Fruit fly (Drosophila melanogaster) whole organism, embryonic: Measurements from ENCODE around the gene ida.

Experiments
- CG11085 ChIP-seq: fragments of 200-800 bp; sonication (Bioruptor generic); IDR thresholded peaks from 2 replicates; pipeline ENCODE4 v1.3.6; 2022; ENCODE audit warnings: missing biosample characterization, missing genetic modification characterization
- CG11723 ChIP-seq: fragments of 200-800 bp; sonication (Bioruptor generic); optimal IDR thresholded peaks from 2 replicates; lab custom pipeline; 2017; ENCODE audit warnings: missing biosample characterization, mild to moderate bottlenecking, missing genetic modification characterization
- CG12104 ChIP-seq: fragments of 200-800 bp; sonication (Bioruptor generic); optimal IDR thresholded peaks from 3 replicates; lab custom pipeline; 2016; ENCODE audit warnings: missing biosample characterization, missing genetic modification characterization
- CG12659 ChIP-seq: fragments of 200-800 bp; sonication (Bioruptor generic); optimal IDR thresholded peaks from 3 replicates; lab custom pipeline; 2017; ENCODE audit warnings: mild to moderate bottlenecking, missing biosample characterization, missing genetic modification reagents, missing genetic modification characterization
- CG12769 ChIP-seq: fragments of 200-800 bp; sonication (Bioruptor generic); optimal IDR thresholded peaks from 2 replicates; lab custom pipeline; 2019; ENCODE audit warnings: missing biosample characterization, mild to moderate bottlenecking, missing genetic modification characterization, moderate library complexity
- CG13775 ChIP-seq: fragments of 200-800 bp; sonication (Bioruptor generic); optimal IDR thresholded peaks from 3 replicates; lab custom pipeline; 2017; ENCODE audit warnings: missing biosample characterization, mild to moderate bottlenecking, missing genetic modification characterization
- CG14860 ChIP-seq: fragments of 200-800 bp; sonication (Bioruptor generic); IDR thresholded peaks from 3 replicates; pipeline ENCODE4 v1.3.6; 2022; ENCODE audit warnings: missing biosample characterization, missing genetic modification characterization; ENCODE audit not compliant: partially characterized antibody
- CG15011 ChIP-seq: fragments of 200-800 bp; sonication (Bioruptor generic); optimal IDR thresholded peaks from 3 replicates; lab custom pipeline; 2018; ENCODE audit warnings: missing biosample characterization, mild to moderate bottlenecking, missing genetic modification characterization
- CG15696 ChIP-seq: fragments of 200-800 bp; sonication (Bioruptor generic); optimal IDR thresholded peaks from 2 replicates; lab custom pipeline; 2019; ENCODE audit warnings: missing biosample characterization, mild to moderate bottlenecking, missing genetic modification characterization, moderate library complexity
- CG31441 ChIP-seq: fragments of 200-800 bp; sonication (Bioruptor generic); IDR thresholded peaks from 2 replicates; pipeline ENCODE4 v1.3.6; 2022; ENCODE audit warnings: missing biosample characterization, missing genetic modification characterization
- CG34224 ChIP-seq: fragments of 200-800 bp; sonication (Bioruptor generic); IDR thresholded peaks from 3 replicates; pipeline ENCODE4 v1.3.6; 2022; ENCODE audit warnings: missing biosample characterization, missing genetic modification characterization; ENCODE audit not compliant: partially characterized antibody
- CG4404 ChIP-seq: fragments of 200-800 bp; sonication (Bioruptor generic); IDR thresholded peaks from 2 replicates; pipeline ENCODE4 v1.3.6; 2022; ENCODE audit warnings: missing biosample characterization, missing genetic modification characterization
- CG5245 ChIP-seq: fragments of 200-800 bp; sonication (Bioruptor generic); optimal IDR thresholded peaks from 3 replicates; lab custom pipeline; 2016; ENCODE audit warnings: missing biosample characterization, missing genetic modification characterization
- CG6272 ChIP-seq: fragments of 200-800 bp; sonication (Bioruptor generic); IDR thresholded peaks from 2 replicates; pipeline ENCODE4 v1.3.6; 2022; ENCODE audit warnings: missing biosample characterization, missing genetic modification characterization
- CG7556 ChIP-seq: fragments of 200-800 bp; sonication (Bioruptor generic); optimal IDR thresholded peaks from 2 replicates; lab custom pipeline; 2017; ENCODE audit warnings: missing biosample characterization, mild to moderate bottlenecking, missing genetic modification characterization
- CG8290 ChIP-seq, 3 experiments: fragments of 200-800 bp; sonication (Bioruptor generic); optimal IDR thresholded peaks; 2 replicates each; lab custom pipeline; 2016 to 2019; ENCODE audit warnings: missing biosample characterization in 3 of 3, missing genetic modification characterization in 3 of 3, mild to moderate bottlenecking in 2 of 3, moderate library complexity in 1 of 3
- CG8359 ChIP-seq: fragments of 200-800 bp; sonication (Bioruptor generic); optimal IDR thresholded peaks from 2 replicates; lab custom pipeline; 2017; ENCODE audit warnings: missing biosample characterization, mild to moderate bottlenecking, missing genetic modification characterization, borderline replicate concordance
- CG8765 ChIP-seq: fragments of 200-800 bp; sonication (Bioruptor generic); IDR thresholded peaks from 2 replicates; pipeline ENCODE4 v1.3.6; 2022; ENCODE audit warnings: missing biosample characterization, missing genetic modification characterization
- CTCF ChIP-seq: fragments of 200-800 bp; sonication (Bioruptor generic); optimal IDR thresholded peaks from 2 replicates; lab custom pipeline; 2017; ENCODE audit warnings: missing biosample characterization, mild to moderate bottlenecking, missing genetic modification characterization, moderate library complexity
- Dll ChIP-seq: fragments of 200-800 bp; sonication (Bioruptor generic); IDR thresholded peaks from 4 replicates; pipeline ENCODE4 v1.3.6; 2022; ENCODE audit warnings: missing biosample characterization, missing genetic modification characterization; ENCODE audit not compliant: partially characterized antibody
- Gug ChIP-seq: fragments of 200-800 bp; sonication (Bioruptor generic); IDR thresholded peaks from 4 replicates; pipeline ENCODE4 v1.3.6; 2022; ENCODE audit warnings: missing biosample characterization, missing genetic modification characterization
- HmgD ChIP-seq: fragments of 200-800 bp; sonication (Bioruptor generic); optimal IDR thresholded peaks from 3 replicates; lab custom pipeline; 2016; ENCODE audit warnings: missing biosample characterization, missing genetic modification characterization
- Hr3 ChIP-seq: fragments of 200-800 bp; sonication (Bioruptor generic); optimal IDR thresholded peaks from 3 replicates; lab custom pipeline; 2016; ENCODE audit warnings: missing biosample characterization, missing genetic modification characterization
- Lhr ChIP-seq: fragments of 200-800 bp; sonication (Bioruptor generic); optimal IDR thresholded peaks from 3 replicates; lab custom pipeline; 2017; ENCODE audit warnings: mild to moderate bottlenecking, missing biosample characterization, missing genetic modification reagents, missing genetic modification characterization
- Max ChIP-seq: fragments of 200-800 bp; sonication (Bioruptor generic); optimal IDR thresholded peaks from 2 replicates; lab custom pipeline; 2016; ENCODE audit warnings: missing biosample characterization, mild to moderate bottlenecking, missing genetic modification characterization
- Myb ChIP-seq: fragments of 200-800 bp; sonication (Bioruptor generic); optimal IDR thresholded peaks from 2 replicates; lab custom pipeline; 2016; ENCODE audit warnings: missing biosample characterization, missing genetic modification characterization
- Neu2 ChIP-seq: fragments of 200-800 bp; sonication (Bioruptor generic); optimal IDR thresholded peaks from 3 replicates; lab custom pipeline; 2016; ENCODE audit warnings: missing biosample characterization, missing genetic modification characterization, borderline replicate concordance
- PHDP ChIP-seq: fragments of 200-800 bp; sonication (Bioruptor generic); optimal IDR thresholded peaks from 3 replicates; lab custom pipeline; 2018; ENCODE audit warnings: missing biosample characterization, mild to moderate bottlenecking, missing genetic modification characterization, moderate library complexity
- Ptx1 ChIP-seq: fragments of 200-800 bp; sonication (Bioruptor generic); IDR thresholded peaks from 2 replicates; pipeline ENCODE4 v1.3.6; 2022; ENCODE audit warnings: missing biosample characterization, missing genetic modification characterization
- Stat92E ChIP-seq, 3 experiments: fragments of >200 bp in 2 of 3; fragments of 200-800 bp in 1 of 3; sonication (Bioruptor generic) in 1 of 3; optimal IDR thresholded peaks; 2 replicates each; lab custom pipeline; 2017 to 2019; ENCODE audit warnings: missing biosample characterization in 3 of 3, missing genetic modification characterization in 3 of 3, mild to moderate bottlenecking in 1 of 3, moderate library complexity in 1 of 3
- Xbp1 ChIP-seq: fragments of 200-800 bp; sonication (Bioruptor generic); optimal IDR thresholded peaks from 3 replicates; lab custom pipeline; 2016; ENCODE audit warnings: missing biosample characterization, mild to moderate bottlenecking, missing genetic modification characterization
- al ChIP-seq: fragments of 200-800 bp; sonication (Bioruptor generic); IDR thresholded peaks from 2 replicates; pipeline ENCODE4 v1.3.6; 2022; ENCODE audit warnings: missing biosample characterization, missing genetic modification characterization
- bowl ChIP-seq: fragments of 200-800 bp; sonication (Bioruptor generic); IDR thresholded peaks from 2 replicates; pipeline ENCODE4 v1.3.6; 2022; ENCODE audit warnings: missing biosample characterization, missing genetic modification characterization
- cato ChIP-seq: fragments of 200-800 bp; sonication (Bioruptor generic); optimal IDR thresholded peaks from 2 replicates; lab custom pipeline; 2016; ENCODE audit warnings: missing biosample characterization, missing genetic modification characterization, borderline replicate concordance
- dati ChIP-seq: fragments of 200-800 bp; sonication (Bioruptor generic); IDR thresholded peaks from 2 replicates; pipeline ENCODE4 v1.3.6; 2022; ENCODE audit warnings: missing biosample characterization, missing genetic modification characterization
- grau ChIP-seq: fragments of 200-800 bp; optimal IDR thresholded peaks from 3 replicates; lab custom pipeline; 2019; ENCODE audit warnings: missing biosample characterization, mild to moderate bottlenecking, missing genetic modification characterization, moderate library complexity
- hb ChIP-seq: fragments of 200-800 bp; sonication (Bioruptor generic); IDR thresholded peaks from 3 replicates; pipeline ENCODE4 v1.3.6; 2022; ENCODE audit warnings: missing biosample characterization, missing genetic modification characterization; ENCODE audit not compliant: partially characterized antibody
- klu ChIP-seq: fragments of 200-800 bp; sonication (Bioruptor generic); IDR thresholded peaks from 2 replicates; pipeline ENCODE4 v1.3.6; 2022; ENCODE audit warnings: missing biosample characterization, missing genetic modification characterization
- knrl ChIP-seq: fragments of 200-800 bp; sonication (Bioruptor generic); IDR thresholded peaks from 3 replicates; pipeline ENCODE4 v1.3.6; 2022; ENCODE audit warnings: missing biosample characterization, missing genetic modification characterization; ENCODE audit not compliant: partially characterized antibody
- mld ChIP-seq: fragments of 200-800 bp; sonication (Bioruptor generic); IDR thresholded peaks from 3 replicates; pipeline ENCODE4 v1.3.6; 2022; ENCODE audit warnings: missing biosample characterization, missing genetic modification characterization; ENCODE audit not compliant: partially characterized antibody
- org-1 ChIP-seq: fragments of 200-800 bp; sonication (Bioruptor generic); optimal IDR thresholded peaks from 2 replicates; lab custom pipeline; 2017; ENCODE audit warnings: missing biosample characterization, missing genetic modification characterization
- peb ChIP-seq: fragments of 200-800 bp; sonication (Bioruptor generic); IDR thresholded peaks from 2 replicates; pipeline ENCODE4 v1.3.6; 2022; ENCODE audit warnings: missing biosample characterization, missing genetic modification characterization
- pfk ChIP-seq: fragments of 200-800 bp; sonication (Bioruptor generic); optimal IDR thresholded peaks from 2 replicates; lab custom pipeline; 2018; ENCODE audit warnings: missing biosample characterization, mild to moderate bottlenecking, missing genetic modification characterization, moderate library complexity
- psq ChIP-seq: fragments of 200-800 bp; sonication (Bioruptor generic); optimal IDR thresholded peaks from 2 replicates; lab custom pipeline; 2017; ENCODE audit warnings: missing biosample characterization, missing genetic modification characterization
- repo ChIP-seq: fragments of 200-800 bp; sonication (Bioruptor generic); optimal IDR thresholded peaks from 2 replicates; lab custom pipeline; 2016; ENCODE audit warnings: missing biosample characterization, missing genetic modification characterization
- salm ChIP-seq: fragments of 200-800 bp; sonication (Bioruptor generic); optimal IDR thresholded peaks from 2 replicates; lab custom pipeline; 2018; ENCODE audit warnings: missing biosample characterization, mild to moderate bottlenecking, missing genetic modification characterization
- trh ChIP-seq: fragments of 200-800 bp; sonication (Bioruptor generic); optimal IDR thresholded peaks from 2 replicates; lab custom pipeline; 2016; ENCODE audit warnings: missing biosample characterization, missing genetic modification characterization
- zf30C ChIP-seq: fragments of 200-800 bp; sonication (Bioruptor generic); optimal IDR thresholded peaks from 3 replicates; lab custom pipeline; 2018; ENCODE audit warnings: missing biosample characterization, mild to moderate bottlenecking, missing genetic modification characterization

ida gene

DNA sequence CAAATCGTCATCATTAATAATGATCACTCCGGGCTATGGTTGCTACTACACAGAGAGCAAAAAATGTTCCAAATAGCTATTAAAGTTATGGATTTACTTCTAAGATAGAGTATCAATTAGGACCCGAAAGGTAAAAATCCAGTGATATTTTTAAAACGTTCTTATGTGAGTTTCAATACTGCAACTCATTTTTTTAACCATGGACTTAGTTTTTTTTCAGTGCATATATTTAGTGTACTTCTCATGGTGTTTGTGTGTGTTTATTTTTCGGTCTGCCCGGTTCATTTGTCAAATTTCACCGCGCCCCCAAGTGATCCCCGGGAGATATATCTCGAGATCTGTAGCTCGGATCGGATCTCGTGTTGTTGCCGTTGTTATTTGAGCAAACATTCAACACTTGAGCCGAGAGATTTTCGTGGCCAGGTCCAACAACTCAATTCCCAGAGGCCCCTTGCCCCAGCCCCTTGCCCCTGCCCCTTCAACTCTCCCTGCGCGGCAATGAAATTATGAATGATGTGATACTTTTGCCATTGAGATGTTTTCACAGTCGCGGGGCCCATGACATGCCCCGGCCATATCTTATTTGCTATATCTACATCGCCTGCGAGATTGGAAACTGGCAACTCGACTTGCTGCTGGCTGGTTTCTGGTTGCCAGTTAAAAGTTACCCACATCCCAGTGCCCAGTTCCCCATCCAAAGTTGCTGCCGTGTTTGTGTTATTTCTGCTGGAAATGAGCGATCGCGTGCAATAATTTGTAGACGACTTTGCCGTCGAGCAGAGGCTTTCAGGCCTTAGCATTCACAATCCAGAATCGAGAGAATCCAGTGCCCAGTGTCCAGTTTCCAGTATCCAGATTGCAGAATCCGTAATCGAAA lies 42.4 kb upstream of the ida start (continued):
- no peak for TF ChIP-seq knrl (GFP tag; lab: Robert Waterston, UW)
- TF ChIP-seq CG11085 (GFP tag; lab: Robert Waterston, UW), result no peak
- TF ChIP-seq peb (GFP tag; lab: Robert Waterston, UW), result peak; percentile 54; the same call in 1 of the 2 replicates
- TF ChIP-seq salm (tag; lab: Kevin White, UChicago), result peak; percentile 9
- no peak for TF ChIP-seq CTCF (GFP tag; lab: Kevin White, UChicago)
- TF ChIP-seq PHDP, result peak; percentile 63
- no peak for TF ChIP-seq Gug (GFP tag; lab: Robert Waterston, UW)
- no peak for TF ChIP-seq CG6272 (GFP tag; lab: Robert Waterston, UW)
- peak; percentile 14 for TF ChIP-seq repo
- peak; percentile 51 for TF ChIP-seq CG5245
- TF ChIP-seq Ptx1 (GFP tag; lab: Robert Waterston, UW), result peak; percentile 66
- peak; percentile 85 for TF ChIP-seq CG15696 (tag; lab: Kevin White, UChicago)
- peak; percentile 72 for TF ChIP-seq grau
- no peak for TF ChIP-seq mld (GFP tag; lab: Robert Waterston, UW)
- no peak for TF ChIP-seq Myb (GFP tag; lab: Kevin White, UChicago)
- peak; percentile 74 for TF ChIP-seq Xbp1 (GFP tag; lab: Kevin White, UChicago)
- TF ChIP-seq CG8290 (GFP tag; optimal IDR thresholded peaks at IDR 0.05; lab: Kevin White, UChicago), result peak; percentile 5
- TF ChIP-seq CG8290 (tag; optimal IDR thresholded peaks at IDR 0.05; lab: Kevin White, UChicago), result peak in 1 of 2 experiments; percentile 30
- TF ChIP-seq dati (GFP tag; lab: Robert Waterston, UW), result no peak
- TF ChIP-seq CG7556 (GFP tag; lab: Kevin White, UChicago), result peak; percentile 58
- TF ChIP-seq trh (GFP tag; lab: Kevin White, UChicago), result peak; percentile 40
- peak; percentile 3 for TF ChIP-seq CG15011 (GFP tag; lab: Kevin White, UChicago)
- TF ChIP-seq Hr3, result peak; percentile 67
- peak; percentile 65 for TF ChIP-seq CG13775
- TF ChIP-seq Neu2 (GFP tag; lab: Kevin White, UChicago), result no peak
- peak; percentile 75 for TF ChIP-seq zf30C
- peak; percentile 43 for TF ChIP-seq CG8359 (GFP tag; lab: Kevin White, UChicago)
- TF ChIP-seq CG4404, result peak; percentile 35; the same call in 1 of the 2 replicates
- peak; percentile 40 for TF ChIP-seq CG12769 (tag; lab: Kevin White, UChicago)
- peak in 1 of 3 experiments; percentile 73 for TF ChIP-seq Stat92E (GFP tag; optimal IDR thresholded peaks at IDR 0.05; lab: Kevin White, UChicago)
- peak; percentile 63 for TF ChIP-seq Max (GFP tag; lab: Kevin White, UChicago)
- TF ChIP-seq CG31441 (GFP tag; lab: Robert Waterston, UW), result peak; percentile 84
- peak; percentile 1 for TF ChIP-seq org-1
- TF ChIP-seq psq (GFP tag; lab: Kevin White, UChicago), result peak; percentile 14
- TF ChIP-seq CG8765, result peak; percentile 22
- no peak for TF ChIP-seq pfk (GFP tag; lab: Kevin White, UChicago)
- TF ChIP-seq klu (GFP tag; lab: Robert Waterston, UW), result no peak
- TF ChIP-seq al (GFP tag; lab: Robert Waterston, UW), result no peak
- TF ChIP-seq cato (GFP tag; lab: Kevin White, UChicago), result peak; percentile 13
- peak; percentile 29 for TF ChIP-seq CG12659 (GFP tag; lab: Kevin White, UChicago)
- TF ChIP-seq Dll (GFP tag; lab: Robert Waterston, UW), result no peak
- TF ChIP-seq Lhr, result peak; percentile 55
- TF ChIP-seq hb (GFP tag; lab: Robert Waterston, UW), result no peak
- TF ChIP-seq CG12104 (GFP tag; lab: Kevin White, UChicago), result peak; percentile 20
- TF ChIP-seq CG14860, result no peak
- no peak for TF ChIP-seq HmgD
- TF ChIP-seq CG11723 (GFP tag; lab: Kevin White, UChicago), result peak; percentile 20
- TF ChIP-seq bowl, result no peak
- no peak for TF ChIP-seq CG34224 (GFP tag; lab: Robert Waterston, UW)
